Fruit fly (Drosophila melanogaster): Measurements from ENCODE around the gene Blos3.

Gene Blos3

dm6 chr3L:18848436-18848835, 21.6 kb upstream of the Blos3 start (continued):
- TF ChIP-seq lola (GFP tag; optimal IDR thresholded peaks at IDR 0.05) (peak in 1 of 3 experiments; percentile 23), CG2116 (GFP tag; optimal IDR thresholded peaks at IDR 0.05) (peak; percentile 68), CG12104 (GFP tag; optimal IDR thresholded peaks at IDR 0.05) (peak; percentile 50), CG17328 (GFP tag; IDR thresholded peaks at IDR 0.05) (peak; percentile 62; the same call in 1 of the 2 replicates), lbe (GFP tag; optimal IDR thresholded peaks at IDR 0.05) (peak; percentile 45), odd (GFP tag; optimal IDR thresholded peaks at IDR 0.05) (peak; percentile 50), dmrt99B (tag; optimal IDR thresholded peaks at IDR 0.05) (peak; percentile 62), bsh (GFP tag; optimal IDR thresholded peaks at IDR 0.05) (no peak), prd (optimal IDR thresholded peaks at IDR 0.05) (no peak), prd (GFP tag; IDR thresholded peaks at IDR 0.05) (no peak; the same call in 2 of the 3 replicates), dmrt11E (tag; optimal IDR thresholded peaks at IDR 0.05) (peak; percentile 49), CG10462 (GFP tag; optimal IDR thresholded peaks at IDR 0.05) (peak; percentile 44), sens-2 (GFP tag; IDR thresholded peaks at IDR 0.05) (no peak), knrl (GFP tag; IDR thresholded peaks at IDR 0.05; ENCODE audit: partially characterized antibody) (no peak), bab2 (GFP tag; optimal IDR thresholded peaks at IDR 0.05) (peak; percentile 50), sug (tag; optimal IDR thresholded peaks at IDR 0.05) (no peak), CG6791 (GFP tag; IDR thresholded peaks at IDR 0.05; ENCODE audit: partially characterized antibody) (no peak; the same call in 1 of the 3 replicates), Eip74EF (GFP tag; optimal IDR thresholded peaks at IDR 0.05) (no peak), CG6683 (GFP tag; optimal IDR thresholded peaks at IDR 0.05) (peak; percentile 45), lilli (GFP tag; optimal IDR thresholded peaks at IDR 0.05) (peak; percentile 72), CG11696 (GFP tag; IDR thresholded peaks at IDR 0.05) (no peak), tap (tag; optimal IDR thresholded peaks at IDR 0.05) (peak; percentile 30), CG13296 (GFP tag; optimal IDR thresholded peaks at IDR 0.05) (peak; percentile 67), trem (tag; optimal IDR thresholded peaks at IDR 0.05) (peak; percentile 70), Dad (GFP tag; optimal IDR thresholded peaks at IDR 0.05) (peak; percentile 70), Camta (GFP tag; optimal IDR thresholded peaks at IDR 0.05) (peak; percentile 40), CG9609 (GFP tag; optimal IDR thresholded peaks at IDR 0.05) (peak; percentile 61), stc (GFP tag; IDR thresholded peaks at IDR 0.05) (peak; percentile 65; the same call in 1 of the 2 replicates), ase (GFP tag; IDR thresholded peaks at IDR 0.05) (no peak), scrt (GFP tag; optimal IDR thresholded peaks at IDR 0.05) (peak; percentile 46), BtbVII (GFP tag; optimal IDR thresholded peaks at IDR 0.05) (peak; percentile 65), repo (GFP tag; optimal IDR thresholded peaks at IDR 0.05) (peak; percentile 51), Pdp1 (GFP tag; optimal IDR thresholded peaks at IDR 0.05) (peak in 1 of 2 experiments; percentile 50), en (GFP tag; optimal IDR thresholded peaks at IDR 0.05) (peak; percentile 60), TFAM (GFP tag; optimal IDR thresholded peaks at IDR 0.05) (no peak), Dp (GFP tag; optimal IDR thresholded peaks at IDR 0.05) (peak; percentile 12), lab (GFP tag; optimal IDR thresholded peaks at IDR 0.05) (no peak), eve (GFP tag; optimal IDR thresholded peaks at IDR 0.05) (peak in 1 of 2 experiments; percentile 64), maf-S (GFP tag; optimal IDR thresholded peaks at IDR 0.05) (peak; percentile 58), CG2712 (tag; optimal IDR thresholded peaks at IDR 0.05) (peak; percentile 74), CG9215 (GFP tag; IDR thresholded peaks at IDR 0.05) (no peak), CG7372 (GFP tag; IDR thresholded peaks at IDR 0.05) (peak; percentile 56; the same call in 1 of the 2 replicates), Vsx1 (GFP tag; optimal IDR thresholded peaks at IDR 0.05) (peak; percentile 61), ems (GFP tag; optimal IDR thresholded peaks at IDR 0.05) (peak; percentile 70), CG12155 (GFP tag; optimal IDR thresholded peaks at IDR 0.05) (peak; percentile 44), E2f2 (GFP tag; IDR thresholded peaks at IDR 0.05) (peak; percentile 37; the same call in 1 of the 2 replicates), CG4820 (GFP tag; optimal IDR thresholded peaks at IDR 0.05) (peak; percentile 40), row (GFP tag; IDR thresholded peaks at IDR 0.05) (no peak), pfk (GFP tag; optimal IDR thresholded peaks at IDR 0.05) (no peak), zf30C (GFP tag; optimal IDR thresholded peaks at IDR 0.05) (peak; percentile 6)
